Worm (Caenorhabditis elegans) whole organism, mixed stage, embryonic: ENCODE measurements around the gene tpp-2.

Experiments
- elt-3 ChIP-seq: fragments of 150-350 bp; optimal IDR thresholded peaks from 2 replicates; lab custom pipeline; 2014; ENCODE audit warnings: missing biosample characterization, missing genetic modification characterization
- ham-2 ChIP-seq: fragments of 200-800 bp; sonication (Bioruptor generic); optimal IDR thresholded peaks from 2 replicates; lab custom pipeline; 2018; ENCODE audit warnings: mild to moderate bottlenecking, missing genetic modification characterization, missing compliant biosample characterization
- mab-5 ChIP-seq: fragments of 150-350 bp; optimal IDR thresholded peaks from 2 replicates; lab custom pipeline; 2014; ENCODE audit warnings: missing biosample characterization, missing genetic modification characterization
- nhr-28 ChIP-seq: fragments of 150-350 bp; optimal IDR thresholded peaks from 2 replicates; lab custom pipeline; 2014; ENCODE audit warnings: missing biosample characterization, missing genetic modification characterization
- nhr-76 ChIP-seq: sonication (generic microtip); optimal IDR thresholded peaks from 2 replicates; lab custom pipeline; 2017; ENCODE audit warnings: missing biosample characterization, missing genetic modification characterization
- unc-39 ChIP-seq: fragments of 150-350 bp; optimal IDR thresholded peaks from 2 replicates; lab custom pipeline; 2014; ENCODE audit warnings: missing biosample characterization, missing genetic modification characterization
- unc-62 ChIP-seq: fragments of 150-350 bp; optimal IDR thresholded peaks from 2 replicates; lab custom pipeline; 2014; ENCODE audit warnings: missing biosample characterization, missing genetic modification reagents, missing genetic modification characterization

- TF ChIP-seq unc-39 (tag; lab: Kevin White, UChicago) (no peak), unc-62 (no peak), nhr-76 (no peak), mab-5 (tag; lab: Kevin White, UChicago) (no peak), nhr-28 (tag; lab: Kevin White, UChicago) (no peak), ham-2 (GFP tag; lab: Kevin White, UChicago) (no peak), elt-3 (no peak)
Observed at ce11 chrII:6049546-6049945, 47.9 kb downstream of the tpp-2 start.
